Fruit fly (Drosophila melanogaster): Measurements from ENCODE around the gene Ire1.

DNA sequence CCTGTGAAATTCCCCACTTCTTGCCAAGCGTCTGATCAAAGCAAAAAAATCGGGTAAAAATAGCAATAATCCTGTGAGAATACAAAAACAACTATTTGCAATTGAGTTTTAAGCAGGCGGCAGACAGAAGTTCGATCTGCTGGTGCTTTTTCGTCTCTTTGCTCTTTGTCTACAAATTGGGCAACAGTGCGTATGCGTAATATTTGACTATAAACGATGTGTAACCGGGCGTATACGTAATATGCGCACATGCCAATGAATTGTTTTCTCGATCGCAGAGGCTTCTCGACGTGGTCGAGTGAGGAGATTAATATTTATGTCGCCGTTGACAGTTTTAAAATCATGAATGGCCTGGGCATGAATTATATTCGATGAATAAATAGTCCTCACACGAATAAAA is 34.2 kb upstream of the Ire1 start:
- TF ChIP-seq tj (GFP tag; optimal IDR thresholded peaks at IDR 0.05) (no peak), cnc (optimal IDR thresholded peaks at IDR 0.05) (no peak), CG1620 (GFP tag; optimal IDR thresholded peaks at IDR 0.05) (no peak), bab1 (GFP tag; optimal IDR thresholded peaks at IDR 0.05) (no peak), CG11617 (GFP tag; optimal IDR thresholded peaks at IDR 0.05) (no peak), pad (GFP tag; optimal IDR thresholded peaks at IDR 0.05) (no peak), kay (GFP tag; ENCODE audit: borderline replicate concordance) (no peak), CG7101 (tag; optimal IDR thresholded peaks at IDR 0.05) (no peak)

All from whole organism, adult.